Fruit fly (Drosophila melanogaster) whole organism, embryonic: ENCODE results near the gene CG33281.

Source experiments
- Atf3 ChIP-seq: fragments of 200-800 bp; sonication (Bioruptor generic); optimal IDR thresholded peaks from 3 replicates; lab custom pipeline; 2016; ENCODE audit warnings: missing biosample characterization, missing genetic modification characterization
- Bdp1 ChIP-seq: fragments of 200-800 bp; sonication (Bioruptor generic); optimal IDR thresholded peaks from 3 replicates; lab custom pipeline; 2016; ENCODE audit warnings: missing biosample characterization, missing genetic modification characterization
- C15 ChIP-seq: fragments of 200-800 bp; sonication (Bioruptor generic); IDR thresholded peaks from 3 replicates; pipeline ENCODE4 v1.3.6; 2022; ENCODE audit warnings: missing biosample characterization, missing genetic modification characterization
- CG10366 ChIP-seq: fragments of 200-800 bp; sonication (Bioruptor generic); IDR thresholded peaks from 2 replicates; pipeline ENCODE4 v1.3.6; 2022; ENCODE audit warnings: missing biosample characterization, missing genetic modification characterization
- CG10979 ChIP-seq: fragments of 200-800 bp; sonication (Bioruptor generic); optimal IDR thresholded peaks from 2 replicates; lab custom pipeline; 2018; ENCODE audit warnings: missing biosample characterization, mild to moderate bottlenecking, missing genetic modification characterization, moderate library complexity
- CG11696 ChIP-seq: fragments of 200-800 bp; sonication (Bioruptor generic); IDR thresholded peaks from 2 replicates; pipeline ENCODE4 v1.3.6; 2022; ENCODE audit warnings: missing biosample characterization, missing genetic modification characterization
- CG12744 ChIP-seq: fragments of 200-800 bp; sonication (Bioruptor generic); optimal IDR thresholded peaks from 2 replicates; lab custom pipeline; 2016; ENCODE audit warnings: missing biosample characterization, missing genetic modification characterization
- CG14667 ChIP-seq: fragments of 200-800 bp; sonication (Bioruptor generic); IDR thresholded peaks from 2 replicates; pipeline ENCODE4 v1.3.6; 2022; ENCODE audit warnings: missing biosample characterization, missing genetic modification characterization
- CG15011 ChIP-seq: fragments of 200-800 bp; sonication (Bioruptor generic); optimal IDR thresholded peaks from 3 replicates; lab custom pipeline; 2018; ENCODE audit warnings: missing biosample characterization, mild to moderate bottlenecking, missing genetic modification characterization
- CG1529 ChIP-seq: fragments of 200-800 bp; sonication (Bioruptor generic); optimal IDR thresholded peaks from 3 replicates; lab custom pipeline; 2018; ENCODE audit warnings: missing biosample characterization, missing genetic modification characterization
- CG17385 ChIP-seq: fragments of 200-800 bp; sonication (Bioruptor generic); optimal IDR thresholded peaks from 3 replicates; lab custom pipeline; 2018; ENCODE audit warnings: missing biosample characterization, mild to moderate bottlenecking, missing genetic modification characterization
- CG1832 ChIP-seq: fragments of 200-800 bp; sonication (Bioruptor generic); optimal IDR thresholded peaks from 2 replicates; lab custom pipeline; 2017; ENCODE audit warnings: missing biosample characterization, mild to moderate bottlenecking, missing genetic modification characterization, inconsistent platforms
- CG2129 ChIP-seq: fragments of 200-800 bp; sonication (Bioruptor generic); IDR thresholded peaks from 2 replicates; pipeline ENCODE4 v1.3.6; 2022; ENCODE audit warnings: missing biosample characterization, missing genetic modification characterization; ENCODE audit not compliant: partially characterized antibody
- CG2678 ChIP-seq: fragments of 200-800 bp; sonication (Bioruptor generic); optimal IDR thresholded peaks from 3 replicates; lab custom pipeline; 2019; ENCODE audit warnings: missing biosample characterization, mild to moderate bottlenecking, missing genetic modification characterization, moderate library complexity
- CG30403 ChIP-seq: fragments of 200-800 bp; sonication (Bioruptor generic); optimal IDR thresholded peaks from 3 replicates; lab custom pipeline; 2016; ENCODE audit warnings: missing biosample characterization, missing genetic modification characterization
- CG33213 ChIP-seq: fragments of 200-800 bp; sonication (Bioruptor generic); optimal IDR thresholded peaks from 3 replicates; lab custom pipeline; 2016; ENCODE audit warnings: missing biosample characterization, missing genetic modification characterization
- CG6791 ChIP-seq: fragments of 200-800 bp; sonication (Bioruptor generic); IDR thresholded peaks from 3 replicates; pipeline ENCODE4 v1.3.6; 2022; ENCODE audit warnings: missing biosample characterization, missing genetic modification characterization; ENCODE audit not compliant: partially characterized antibody
- CG7372 ChIP-seq: fragments of 200-800 bp; sonication (Bioruptor generic); IDR thresholded peaks from 2 replicates; pipeline ENCODE4 v1.3.6; 2022; ENCODE audit warnings: missing biosample characterization, missing genetic modification characterization
- CG9876 ChIP-seq: fragments of 200-800 bp; sonication (Bioruptor generic); optimal IDR thresholded peaks from 2 replicates; lab custom pipeline; 2016; ENCODE audit warnings: missing biosample characterization, missing genetic modification characterization
- Chrac-16 ChIP-seq: fragments of 200-800 bp; sonication (Bioruptor generic); optimal IDR thresholded peaks from 3 replicates; lab custom pipeline; 2016; ENCODE audit warnings: missing biosample characterization, missing genetic modification characterization
- Dad ChIP-seq: fragments of 200-800 bp; sonication (Bioruptor generic); optimal IDR thresholded peaks from 3 replicates; lab custom pipeline; 2016; ENCODE audit warnings: missing biosample characterization, missing genetic modification characterization
- Ets65A ChIP-seq: fragments of 200-800 bp; sonication (Bioruptor generic); peaks from one replicate; lab custom pipeline; 2016; ENCODE audit warnings: missing biosample characterization, missing genetic modification characterization
- Hr51 ChIP-seq, 2 experiments: fragments of 200-800 bp; sonication (Bioruptor generic); optimal IDR thresholded peaks; 2 replicates in 1 of 2; 3 replicates in 1 of 2; lab custom pipeline; 2016 to 2018; ENCODE audit warnings: missing biosample characterization in 2 of 2, missing genetic modification characterization in 2 of 2, mild to moderate bottlenecking in 1 of 2, moderate library complexity in 1 of 2
- Lim3 ChIP-seq: fragments of 200-800 bp; sonication (Bioruptor generic); IDR thresholded peaks from 2 replicates; pipeline ENCODE4 v1.3.6; 2022; ENCODE audit warnings: missing biosample characterization, missing genetic modification characterization
- Lpt ChIP-seq: fragments of >200 bp; optimal IDR thresholded peaks from 2 replicates; lab custom pipeline; 2018; ENCODE audit warnings: missing biosample characterization, missing genetic modification characterization
- Nf-YA ChIP-seq: fragments of 200-800 bp; sonication (Bioruptor generic); IDR thresholded peaks from 2 replicates; pipeline ENCODE4 v1.3.6; 2022; ENCODE audit warnings: missing biosample characterization, missing genetic modification characterization
- Optix ChIP-seq: fragments of 200-800 bp; sonication (Bioruptor generic); IDR thresholded peaks from 3 replicates; pipeline ENCODE4 v1.3.6; 2022; ENCODE audit warnings: missing biosample characterization, missing genetic modification characterization
- Xbp1 ChIP-seq: fragments of 200-800 bp; sonication (Bioruptor generic); optimal IDR thresholded peaks from 3 replicates; lab custom pipeline; 2016; ENCODE audit warnings: missing biosample characterization, mild to moderate bottlenecking, missing genetic modification characterization
- al ChIP-seq: fragments of 200-800 bp; sonication (Bioruptor generic); IDR thresholded peaks from 2 replicates; pipeline ENCODE4 v1.3.6; 2022; ENCODE audit warnings: missing biosample characterization, missing genetic modification characterization
- ara ChIP-seq: fragments of 200-800 bp; sonication (Bioruptor generic); IDR thresholded peaks from 2 replicates; pipeline ENCODE4 v1.3.6; 2022; ENCODE audit warnings: missing biosample characterization, missing genetic modification characterization
- bsh ChIP-seq, 2 experiments: fragments of 200-800 bp; sonication (Bioruptor generic); optimal IDR thresholded peaks; 2 replicates each; lab custom pipeline; 2017 to 2018; ENCODE audit warnings: mild to moderate bottlenecking in 2 of 2, missing biosample characterization in 2 of 2, missing genetic modification characterization in 2 of 2, moderate library complexity in 1 of 2
- cg ChIP-seq: fragments of 200-800 bp; sonication (Bioruptor generic); optimal IDR thresholded peaks from 3 replicates; lab custom pipeline; 2019; ENCODE audit warnings: missing biosample characterization, mild to moderate bottlenecking, missing genetic modification characterization, moderate library complexity
- corto ChIP-seq: fragments of 200-800 bp; sonication (Bioruptor generic); optimal IDR thresholded peaks from 2 replicates; lab custom pipeline; 2016; ENCODE audit warnings: missing biosample characterization, mild to moderate bottlenecking, missing genetic modification characterization, moderate library complexity
- dan ChIP-seq: fragments of 200-800 bp; sonication (Bioruptor generic); IDR thresholded peaks from 2 replicates; pipeline ENCODE4 v1.3.6; 2022; ENCODE audit warnings: missing biosample characterization, missing genetic modification characterization
- dati ChIP-seq: fragments of 200-800 bp; sonication (Bioruptor generic); IDR thresholded peaks from 2 replicates; pipeline ENCODE4 v1.3.6; 2022; ENCODE audit warnings: missing biosample characterization, missing genetic modification characterization
- disco-r ChIP-seq: fragments of 200-800 bp; sonication (Bioruptor generic); optimal IDR thresholded peaks from 2 replicates; lab custom pipeline; 2016; ENCODE audit warnings: missing biosample characterization, missing genetic modification characterization
- dysf ChIP-seq: fragments of 200-800 bp; sonication (Bioruptor generic); IDR thresholded peaks from 3 replicates; pipeline ENCODE4 v1.3.6; 2022; ENCODE audit warnings: missing biosample characterization, missing genetic modification characterization
- eve ChIP-seq, 2 experiments: fragments of >200 bp; optimal IDR thresholded peaks; 2 replicates each; lab custom pipeline; 2017; ENCODE audit warnings: missing biosample characterization in 2 of 2, missing genetic modification characterization in 2 of 2
- eyg ChIP-seq: fragments of 200-800 bp; sonication (Bioruptor generic); optimal IDR thresholded peaks from 3 replicates; lab custom pipeline; 2016; ENCODE audit warnings: missing biosample characterization, missing genetic modification characterization
- fd102C ChIP-seq: fragments of 200-800 bp; sonication (Bioruptor generic); optimal IDR thresholded peaks from 2 replicates; lab custom pipeline; 2018; ENCODE audit warnings: missing biosample characterization, mild to moderate bottlenecking, missing genetic modification characterization, moderate library complexity
- fru ChIP-seq: fragments of >200 bp; optimal IDR thresholded peaks from 2 replicates; lab custom pipeline; 2017
- ham ChIP-seq: fragments of 200-800 bp; sonication (Bioruptor generic); IDR thresholded peaks from 2 replicates; pipeline ENCODE4 v1.3.6; 2022; ENCODE audit warnings: missing biosample characterization, missing genetic modification characterization
- lbe ChIP-seq: fragments of 200-800 bp; sonication (Bioruptor generic); optimal IDR thresholded peaks from 2 replicates; lab custom pipeline; 2016; ENCODE audit warnings: missing biosample characterization, mild to moderate bottlenecking, missing genetic modification characterization
- luna ChIP-seq: fragments of 200-800 bp; sonication (Bioruptor generic); optimal IDR thresholded peaks from 2 replicates; lab custom pipeline; 2016; ENCODE audit warnings: missing biosample characterization, missing genetic modification characterization
- oc ChIP-seq: fragments of 200-800 bp; sonication (Bioruptor generic); optimal IDR thresholded peaks from 2 replicates; lab custom pipeline; 2018; ENCODE audit warnings: missing biosample characterization, mild to moderate bottlenecking, missing genetic modification characterization, moderate library complexity
- pnt ChIP-seq: fragments of 200-800 bp; sonication (Bioruptor generic); optimal IDR thresholded peaks from 3 replicates; lab custom pipeline; 2016; ENCODE audit warnings: missing biosample characterization, missing genetic modification characterization
- psq ChIP-seq: fragments of 200-800 bp; sonication (Bioruptor generic); optimal IDR thresholded peaks from 2 replicates; lab custom pipeline; 2017; ENCODE audit warnings: missing biosample characterization, missing genetic modification characterization
- shn ChIP-seq: fragments of 200-800 bp; sonication (Bioruptor generic); optimal IDR thresholded peaks from 3 replicates; lab custom pipeline; 2016; ENCODE audit warnings: missing biosample characterization, missing genetic modification characterization
- sqz ChIP-seq: fragments of 200-800 bp; sonication (Bioruptor generic); optimal IDR thresholded peaks from 3 replicates; lab custom pipeline; 2018; ENCODE audit warnings: missing biosample characterization, mild to moderate bottlenecking, missing genetic modification characterization
- wor ChIP-seq: fragments of 200-800 bp; sonication (Bioruptor generic); IDR thresholded peaks from 2 replicates; pipeline ENCODE4 v1.3.6; 2022; ENCODE audit warnings: missing biosample characterization, missing genetic modification characterization

CG33281 gene

dm6 chr2L:3341231-3341935, 17.3 kb downstream of the CG33281 start (continued):
- TF ChIP-seq Hr51 (GFP tag; optimal IDR thresholded peaks at IDR 0.05; lab: Kevin White, UChicago) (peak in 1 of 2 experiments; percentile 26), Bdp1 (no peak), lbe (GFP tag; lab: Kevin White, UChicago) (peak; percentile 65), pnt (no peak), CG10366 (GFP tag; lab: Robert Waterston, UW) (0 out of 2 replicates have a peak, but pooled peaks have one; percentile 21), Atf3 (GFP tag; lab: Kevin White, UChicago) (no peak), al (GFP tag; lab: Robert Waterston, UW) (no peak), C15 (GFP tag; lab: Robert Waterston, UW) (no peak), dati (GFP tag; lab: Robert Waterston, UW) (no peak), CG2129 (GFP tag; lab: Robert Waterston, UW) (no peak), Chrac-16 (peak; percentile 11), corto (GFP tag; lab: Kevin White, UChicago) (no peak), Nf-YA (GFP tag; lab: Robert Waterston, UW) (no peak), Optix (no peak), Lpt (GFP tag; lab: Kevin White, UChicago) (no peak), CG1832 (GFP tag; lab: Kevin White, UChicago) (no peak), CG12744 (no peak), eyg (GFP tag; lab: Kevin White, UChicago) (no peak), ara (GFP tag; lab: Robert Waterston, UW) (no peak), Lim3 (GFP tag; lab: Robert Waterston, UW) (no peak), wor (GFP tag; lab: Robert Waterston, UW) (no peak), dysf (GFP tag; lab: Robert Waterston, UW) (no peak), eve (GFP tag; optimal IDR thresholded peaks at IDR 0.05; lab: Kevin White, UChicago) (peak in 1 of 2 experiments; percentile 21), CG10979 (tag; lab: Kevin White, UChicago) (peak; percentile 22), Dad (GFP tag; lab: Kevin White, UChicago) (no peak), CG14667 (no peak), CG30403 (GFP tag; lab: Kevin White, UChicago) (peak; percentile 3), luna (GFP tag; lab: Kevin White, UChicago) (no peak), dan (GFP tag; lab: Robert Waterston, UW) (no peak), Ets65A (GFP tag; lab: Kevin White, UChicago) (no peak), Xbp1 (GFP tag; lab: Kevin White, UChicago) (peak; percentile 2), CG11696 (GFP tag; lab: Robert Waterston, UW) (peak; percentile 59), cg (peak; percentile 25), fru (lab: Kevin White, UChicago) (no peak)

dm6 chr2L:3342369-3342768, 18.3 kb downstream of the CG33281 start:
- TF ChIP-seq fd102C, result no peak
- peak; percentile 55 for TF ChIP-seq CG7372
- TF ChIP-seq CG6791, result no peak

dm6 chr2L:3345763-3346482, 21.9 kb downstream of the CG33281 start:
- TF ChIP-seq CG2678 (peak; percentile 6), CG1529 (GFP tag; lab: Kevin White, UChicago) (peak; percentile 24), ham (GFP tag; lab: Robert Waterston, UW) (no peak), shn (GFP tag; lab: Kevin White, UChicago) (no peak), CG10366 (GFP tag; lab: Robert Waterston, UW) (peak; percentile 35; the same call in 1 of the 2 replicates), CG17385 (GFP tag; lab: Kevin White, UChicago) (peak; percentile 61), sqz (GFP tag; lab: Kevin White, UChicago) (peak; percentile 58), oc (tag; lab: Kevin White, UChicago) (no peak), bsh (GFP tag; optimal IDR thresholded peaks at IDR 0.05; lab: Kevin White, UChicago) (peak; percentile 54 to 69), disco-r (GFP tag; lab: Kevin White, UChicago) (no peak), CG33213 (no peak), CG9876 (GFP tag; lab: Kevin White, UChicago) (no peak), CG15011 (GFP tag; lab: Kevin White, UChicago) (no peak), psq (GFP tag; lab: Kevin White, UChicago) (peak; percentile 59)
